Worm (Caenorhabditis elegans) whole organism, L4 larva: Measurements from ENCODE around the gene F07A11.1.
A peak's percentile ranks its signal among the peaks of the same experiment; 100 is the strongest.

Experiments
- R02D3.7 ChIP-seq: fragments of 150-350 bp; sonication (generic microtip); optimal IDR thresholded peaks from 3 replicates; lab custom pipeline; 2014; ENCODE audit warnings: missing biosample characterization, missing genetic modification characterization
- T20F7.1 ChIP-seq: fragments of 200-800 bp; sonication (Bioruptor generic); optimal IDR thresholded peaks from 2 replicates; lab custom pipeline; 2018; ENCODE audit warnings: mild to moderate bottlenecking, missing genetic modification characterization, missing compliant biosample characterization
- Y105C5A.15 ChIP-seq: fragments of 200-800 bp; sonication (Bioruptor generic); IDR thresholded peaks from 2 replicates; pipeline ENCODE4 v1.3.6; 2022; ENCODE audit warnings: missing genetic modification characterization, missing compliant biosample characterization
- ZK546.5 ChIP-seq, 2 experiments: sonication (generic microtip); optimal IDR thresholded peaks; 2 replicates each; lab custom pipeline; 2017; ENCODE audit warnings: missing biosample characterization in 2 of 2, missing genetic modification characterization in 2 of 2
- aha-1 ChIP-seq: fragments of 150-350 bp; peaks from one replicate; lab custom pipeline; 2014; ENCODE audit warnings: missing biosample characterization, missing genetic modification characterization
- ama-1 ChIP-seq: fragments of 150-350 bp; optimal IDR thresholded peaks from 2 replicates; lab custom pipeline; 2014; ENCODE audit warnings: inconsistent platforms, mixed read lengths
- attf-4 ChIP-seq: sonication (generic microtip); optimal IDR thresholded peaks from 3 replicates; lab custom pipeline; 2017; ENCODE audit warnings: missing biosample characterization, missing genetic modification characterization
- dmd-6 ChIP-seq: fragments of 200-800 bp; sonication (Bioruptor generic); IDR thresholded peaks from 2 replicates; pipeline ENCODE4 v1.3.6; 2022; ENCODE audit warnings: missing genetic modification reagents, missing genetic modification characterization, missing compliant biosample characterization
- dmd-9 ChIP-seq: fragments of 200-800 bp; sonication (Bioruptor generic); IDR thresholded peaks from 2 replicates; pipeline ENCODE4 v1.3.6; 2022; ENCODE audit warnings: missing genetic modification reagents, missing genetic modification characterization, missing compliant biosample characterization
- dpl-1 ChIP-seq: fragments of 150-350 bp; optimal IDR thresholded peaks from 2 replicates; lab custom pipeline; 2014; ENCODE audit warnings: missing biosample characterization, missing genetic modification reagents, missing genetic modification characterization
- duxl-1 ChIP-seq: sonication (generic microtip); optimal IDR thresholded peaks from 2 replicates; lab custom pipeline; 2016; ENCODE audit warnings: mild to moderate bottlenecking, missing genetic modification characterization, moderate library complexity, missing compliant biosample characterization; ENCODE audit not compliant: poor library complexity
- dve-1 ChIP-seq: sonication (generic microtip); optimal IDR thresholded peaks from 2 replicates; lab custom pipeline; 2017; ENCODE audit warnings: antibody characterized with exemption, mild to moderate bottlenecking, missing genetic modification characterization, missing compliant biosample characterization; ENCODE audit not compliant: insufficient read depth
- egl-43 ChIP-seq: fragments of 200-800 bp; sonication (Bioruptor generic); IDR thresholded peaks from 2 replicates; pipeline ENCODE4 v1.3.6; 2022; ENCODE audit warnings: missing genetic modification reagents, missing genetic modification characterization, missing compliant biosample characterization
- fos-1 ChIP-seq: fragments of 150-350 bp; optimal IDR thresholded peaks from 2 replicates; lab custom pipeline; 2014; ENCODE audit warnings: missing biosample characterization, missing genetic modification characterization
- hlh-30 ChIP-seq: sonication (generic microtip); optimal IDR thresholded peaks from 2 replicates; lab custom pipeline; 2017; ENCODE audit warnings: antibody characterized with exemption, mild to moderate bottlenecking, missing genetic modification characterization, missing compliant biosample characterization; ENCODE audit not compliant: insufficient read depth
- lin-1 ChIP-seq: fragments of 200-800 bp; sonication (Bioruptor generic); IDR thresholded peaks from 2 replicates; pipeline ENCODE4 v1.3.6; 2022; ENCODE audit warnings: missing genetic modification reagents, missing genetic modification characterization, missing compliant biosample characterization
- lin-39 ChIP-seq: fragments of 150-350 bp; optimal IDR thresholded peaks from 2 replicates; lab custom pipeline; 2014; ENCODE audit warnings: missing biosample characterization, missing genetic modification reagents, missing genetic modification characterization
- lir-3 ChIP-seq: sonication (generic microtip); optimal IDR thresholded peaks from 2 replicates; lab custom pipeline; 2016; ENCODE audit warnings: mild to moderate bottlenecking, missing genetic modification characterization, missing compliant biosample characterization
- madf-5 ChIP-seq, 2 experiments: fragments of 200-800 bp; sonication (Bioruptor generic); IDR thresholded peaks; 2 replicates each; pipeline ENCODE4 v1.3.6; 2022; ENCODE audit warnings: missing compliant biosample characterization in 2 of 2, missing genetic modification characterization in 2 of 2
- madf-9 ChIP-seq: fragments of 200-800 bp; sonication (Bioruptor generic); conservative IDR thresholded peaks from 2 replicates; pipeline ENCODE4 v1.3.6; 2022; ENCODE audit warnings: missing genetic modification reagents, missing genetic modification characterization, missing compliant biosample characterization
- mdt-29 ChIP-seq: fragments of 200-800 bp; sonication (Bioruptor generic); IDR thresholded peaks from 2 replicates; pipeline ENCODE4 v1.3.6; 2022; ENCODE audit warnings: missing genetic modification reagents, missing genetic modification characterization, missing compliant biosample characterization
- mxl-2 ChIP-seq: fragments of 200-800 bp; sonication (Bioruptor generic); conservative IDR thresholded peaks from 2 replicates; pipeline ENCODE4 v1.3.6; 2022; ENCODE audit warnings: missing genetic modification reagents, missing genetic modification characterization, missing compliant biosample characterization
- nhr-10 ChIP-seq: fragments of 150-350 bp; optimal IDR thresholded peaks from 2 replicates; lab custom pipeline; 2014; ENCODE audit warnings: missing biosample characterization, missing genetic modification characterization
- nhr-237 ChIP-seq: sonication (generic microtip); optimal IDR thresholded peaks from 2 replicates; lab custom pipeline; 2017; ENCODE audit warnings: missing biosample characterization, missing genetic modification characterization
- nhr-6 ChIP-seq: fragments of 150-350 bp; optimal IDR thresholded peaks from 2 replicates; lab custom pipeline; 2014; ENCODE audit warnings: missing biosample characterization, missing genetic modification characterization
- pha-4 ChIP-seq, 2 experiments: fragments of 150-350 bp in 1 of 2; fragments of 200-800 bp in 1 of 2; sonication (Bioruptor generic) in 1 of 2; IDR thresholded peaks in 1 of 2; optimal IDR thresholded peaks in 1 of 2; 2 replicates each; pipeline versions ENCODE4 v1.3.6 to Lab custom; 2014 to 2022; ENCODE audit warnings: missing genetic modification characterization in 2 of 2, missing genetic modification reagents in 2 of 2, missing biosample characterization in 1 of 2, missing compliant biosample characterization in 1 of 2
- pqm-1 ChIP-seq: sonication (generic microtip); optimal IDR thresholded peaks from 2 replicates; lab custom pipeline; 2017; ENCODE audit warnings: missing biosample characterization, missing genetic modification characterization
- saeg-2 ChIP-seq: fragments of 200-800 bp; sonication (Bioruptor generic); IDR thresholded peaks from 2 replicates; pipeline ENCODE4 v1.3.6; 2022; ENCODE audit warnings: missing genetic modification reagents, missing genetic modification characterization, missing compliant biosample characterization
- sdz-12 ChIP-seq: fragments of 200-800 bp; sonication (Bioruptor generic); optimal IDR thresholded peaks from 2 replicates; lab custom pipeline; 2018; ENCODE audit warnings: mild to moderate bottlenecking, missing genetic modification characterization, missing compliant biosample characterization
- set-16 ChIP-seq: fragments of 200-800 bp; sonication (Bioruptor generic); IDR thresholded peaks from 2 replicates; pipeline ENCODE4 v1.3.6; 2022; ENCODE audit warnings: missing genetic modification reagents, missing genetic modification characterization, missing compliant biosample characterization
- skn-1 ChIP-seq: fragments of 150-350 bp; optimal IDR thresholded peaks from 2 replicates; lab custom pipeline; 2014; ENCODE audit warnings: missing biosample characterization, missing genetic modification characterization
- snpc-1.2 ChIP-seq: fragments of 200-800 bp; sonication (Bioruptor generic); IDR thresholded peaks from 2 replicates; pipeline ENCODE4 v1.3.6; 2022; ENCODE audit warnings: missing genetic modification reagents, missing genetic modification characterization, missing compliant biosample characterization
- unc-130 ChIP-seq: sonication (generic microtip); optimal IDR thresholded peaks from 2 replicates; lab custom pipeline; 2016; ENCODE audit warnings: missing genetic modification reagents, missing genetic modification characterization, missing compliant biosample characterization
- unc-62 ChIP-seq, 3 experiments: fragments of 150-350 bp in 1 of 3; sonication (generic microtip); optimal IDR thresholded peaks in 2 of 3; peaks in 1 of 3; 1 replicate in 1 of 3; 2 replicates in 2 of 3; lab custom pipeline; 2014 to 2017; ENCODE audit warnings: missing biosample characterization in 3 of 3, missing genetic modification characterization in 3 of 3, missing genetic modification reagents in 3 of 3, missing genotype in 1 of 3
- zfp-3 ChIP-seq: fragments of 200-800 bp; sonication (Bioruptor generic); conservative IDR thresholded peaks from 2 replicates; pipeline ENCODE4 v1.3.6; 2022; ENCODE audit warnings: missing genetic modification reagents, missing genetic modification characterization, missing compliant biosample characterization

The F07A11.1 gene

DNA sequence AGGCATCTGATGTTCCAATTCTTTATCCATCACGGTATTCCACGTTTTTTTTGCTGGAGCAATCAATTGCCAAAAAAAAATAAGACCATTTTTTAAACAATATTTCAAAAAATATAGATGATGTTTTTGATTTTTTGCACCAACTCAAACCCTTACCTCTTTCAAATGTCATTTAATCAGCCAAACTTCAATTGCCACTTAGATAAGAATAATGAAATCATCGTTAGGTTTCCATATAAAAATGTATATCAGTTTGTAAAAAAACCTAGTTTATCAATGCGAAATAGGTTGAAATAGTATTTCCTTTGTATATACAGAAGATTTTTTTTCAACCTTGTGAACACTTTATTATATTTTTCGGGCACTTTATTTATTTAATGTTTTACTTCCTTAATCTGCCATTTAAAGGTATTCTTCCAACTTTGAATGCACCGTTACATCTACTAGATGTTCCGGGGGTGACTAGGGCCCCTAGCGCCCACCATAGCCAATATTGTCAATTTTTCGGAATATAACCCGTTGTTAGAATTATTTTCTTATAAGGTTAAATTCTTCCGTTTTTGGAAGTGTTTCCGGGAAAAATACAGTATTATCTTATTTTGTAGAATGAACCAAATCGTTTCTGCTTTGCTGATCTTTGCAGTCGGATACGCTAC is 22.6 kb downstream of the F07A11.1 start, which contains the start of the genes F54D5.23 and F54D5.4:
Gene F54D5.23, minus strand, starts transcription at position 75 of the 656 bp plus-strand sequence.
Gene F54D5.4, plus strand, starts transcription at position 606 of the 656 bp plus-strand sequence.
- TF ChIP-seq pqm-1 (tag; lab: Kevin White, UChicago) (peak; percentile 73), aha-1 (no peak)

ce11 chrII:11568670-11569069 is 23.3 kb downstream of the F07A11.1 start:
- TF ChIP-seq ama-1, result no peak
- no peak for TF ChIP-seq Y105C5A.15 (GFP tag; lab: Robert Waterston, UW)
- TF ChIP-seq lir-3 (tag; lab: Kevin White, UChicago), result no peak
- TF ChIP-seq dpl-1 (GFP tag; lab: Kevin White, UChicago), result no peak
- TF ChIP-seq fos-1 (tag; lab: Kevin White, UChicago), result no peak
- no peak for TF ChIP-seq R02D3.7 (tag; lab: Kevin White, UChicago)
- TF ChIP-seq nhr-10 (tag; lab: Kevin White, UChicago), result no peak
- TF ChIP-seq skn-1, result no peak
- no peak for TF ChIP-seq dmd-6 (GFP tag; lab: Robert Waterston, UW)
- TF ChIP-seq unc-130 (GFP tag; lab: Kevin White, UChicago), result no peak
- TF ChIP-seq lin-39 (tag; lab: Kevin White, UChicago), result no peak
- no peak for TF ChIP-seq mdt-29 (GFP tag; lab: Robert Waterston, UW)
- TF ChIP-seq nhr-237 (tag; lab: Kevin White, UChicago), result no peak
- TF ChIP-seq pha-4 (GFP tag; IDR thresholded peaks at IDR 0.05; lab: Robert Waterston, UW), result no peak
- no peak for TF ChIP-seq pha-4 (tag; optimal IDR thresholded peaks at IDR 0.05; lab: Kevin White, UChicago)
- no peak for TF ChIP-seq T20F7.1 (GFP tag; lab: Kevin White, UChicago)
- no peak for TF ChIP-seq snpc-1.2 (GFP tag; lab: Robert Waterston, UW)
- TF ChIP-seq hlh-30, result no peak

DNA sequence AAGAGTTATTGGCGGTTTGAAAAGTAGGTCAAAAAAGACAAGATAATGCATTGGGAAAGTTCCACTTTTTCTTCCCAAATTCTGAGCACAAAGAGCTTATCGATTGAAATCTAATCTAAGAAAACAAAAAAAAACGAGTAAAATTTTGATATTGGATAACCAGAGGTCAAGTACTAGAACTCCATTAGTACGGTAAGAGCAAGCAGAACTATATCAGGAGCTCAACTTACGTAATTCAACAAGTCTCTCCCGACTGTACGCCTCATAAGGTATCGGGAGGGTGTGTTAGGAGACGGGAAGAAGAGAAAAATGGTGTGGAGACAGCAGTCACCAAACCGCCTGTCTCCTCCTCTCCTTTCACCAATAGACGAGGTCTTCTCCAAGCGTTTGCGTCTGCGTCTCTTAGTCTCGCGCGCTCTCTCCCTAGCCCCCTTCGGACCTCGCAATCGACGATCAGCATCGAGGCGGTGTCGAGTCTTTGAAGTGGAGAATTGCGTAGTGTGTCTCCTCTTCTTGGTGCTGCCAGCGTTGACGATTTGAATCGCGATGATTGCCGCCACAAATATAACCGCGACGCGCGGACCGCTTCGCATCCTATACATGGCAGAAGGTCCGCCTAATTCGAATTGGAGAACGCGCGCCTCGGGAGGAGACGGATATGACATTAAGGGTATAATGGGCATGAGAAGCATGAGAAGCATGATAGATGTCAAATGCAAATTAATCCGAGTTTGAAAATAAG is 24.8 kb downstream of the F07A11.1 start, which contains the start of gene F54D5.5:
Gene F54D5.5, minus strand, starts transcription at position 51 of the 742 bp plus-strand sequence.
- TF ChIP-seq sdz-12 (GFP tag; lab: Kevin White, UChicago), result no peak
- peak in 1 of 2 experiments; percentile 31 for TF ChIP-seq unc-62 (GFP tag; optimal IDR thresholded peaks at IDR 0.05 in 1 of 2; lab: Kevin White, UChicago)
- no peak for TF ChIP-seq unc-62 (tag; optimal IDR thresholded peaks at IDR 0.05; lab: Kevin White, UChicago)
- no peak for TF ChIP-seq duxl-1 (tag; lab: Kevin White, UChicago)
- TF ChIP-seq aha-1, result peak; percentile 43
- TF ChIP-seq nhr-6, result peak; percentile 37
- peak; percentile 69; the same call in 1 of the 2 replicates for TF ChIP-seq egl-43 (GFP tag; lab: Robert Waterston, UW)
- TF ChIP-seq madf-5 (GFP tag; IDR thresholded peaks at IDR 0.05; lab: Robert Waterston, UW), result 0 out of 4 replicates have a peak, but pooled peaks of 1 of the 2 experiments have one; percentile 60
- peak; percentile 68 for TF ChIP-seq set-16 (GFP tag; lab: Robert Waterston, UW)

DNA sequence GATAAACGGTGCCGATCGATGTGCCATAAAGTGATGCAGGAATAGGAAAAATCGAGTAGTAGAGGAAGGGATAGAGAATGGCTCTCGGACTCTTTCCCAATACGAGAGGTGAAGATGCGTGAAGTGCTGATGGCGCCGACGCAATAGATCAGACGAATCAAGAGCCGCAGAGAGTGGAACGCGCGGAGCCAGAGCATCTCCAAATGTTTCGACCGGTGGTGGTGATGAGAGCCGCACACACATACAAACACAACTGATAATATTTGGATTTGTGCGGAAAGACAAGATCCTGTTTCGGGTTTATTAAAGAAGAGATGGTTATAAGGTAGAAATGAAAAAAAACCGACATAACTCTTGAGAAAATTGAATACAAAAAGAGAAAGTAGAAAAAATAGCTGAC is 27.8 kb downstream of the F07A11.1 start, which contains the start of gene F54D5.15:
Gene F54D5.15, minus strand, starts transcription at position 101 of the 400 bp plus-strand sequence.
- TF ChIP-seq mxl-2 (GFP tag; lab: Robert Waterston, UW) (no peak), dve-1 (tag; lab: Kevin White, UChicago) (no peak), saeg-2 (GFP tag; lab: Robert Waterston, UW) (no peak), lin-1 (GFP tag; lab: Robert Waterston, UW) (no peak), madf-9 (no peak), attf-4 (no peak), zfp-3 (GFP tag; lab: Robert Waterston, UW) (no peak), lir-3 (tag; lab: Kevin White, UChicago) (no peak), ZK546.5 (tag; optimal IDR thresholded peaks at IDR 0.05; lab: Kevin White, UChicago) (no peak), unc-130 (GFP tag; lab: Kevin White, UChicago) (no peak), dmd-9 (GFP tag; lab: Robert Waterston, UW) (no peak), lin-39 (tag; lab: Kevin White, UChicago) (no peak)
